Fruit fly (Drosophila melanogaster) whole organism, pupa: ENCODE measurements around the gene Act88F.

Experiments
- CG10348 ChIP-seq: fragments of 200-800 bp; sonication (Bioruptor generic); IDR thresholded peaks from 2 replicates; pipeline ENCODE4 v1.3.6; 2022; ENCODE audit warnings: missing biosample characterization, missing genetic modification characterization
- CG13204 ChIP-seq: fragments of 200-800 bp; sonication (Bioruptor generic); optimal IDR thresholded peaks from 2 replicates; lab custom pipeline; 2018; ENCODE audit warnings: missing biosample characterization, mild to moderate bottlenecking, missing genetic modification characterization, moderate library complexity
- CG4496 ChIP-seq: fragments of 200-800 bp; sonication (Bioruptor generic); IDR thresholded peaks from 3 replicates; pipeline ENCODE4 v1.3.6; 2022; ENCODE audit warnings: missing biosample characterization, missing genetic modification characterization
- CG8159 ChIP-seq: fragments of 200-800 bp; sonication (Bioruptor generic); optimal IDR thresholded peaks from 3 replicates; lab custom pipeline; 2018; ENCODE audit warnings: missing biosample characterization, mild to moderate bottlenecking, missing genetic modification characterization, moderate library complexity
- Pif1A ChIP-seq: fragments of 200-800 bp; sonication (Bioruptor generic); optimal IDR thresholded peaks from 3 replicates; lab custom pipeline; 2016; ENCODE audit warnings: missing biosample characterization, missing genetic modification characterization

- no peak for TF ChIP-seq CG10348
- TF ChIP-seq CG13204 (GFP tag; lab: Kevin White, UChicago): no peak
- TF ChIP-seq Pif1A (GFP tag; lab: Kevin White, UChicago): no peak
- TF ChIP-seq CG4496: no peak
- TF ChIP-seq CG8159 (tag; lab: Kevin White, UChicago): no peak
These were observed 6.3 kb upstream of the Act88F start for dm6 chr3R:15433340-15433945.
